Worm (Caenorhabditis elegans): ENCODE data around the gene clk-1.

ce11 chrIII:5274250-5274649 lies 3.4 kb upstream of the clk-1 start:
- no peak for TF ChIP-seq nhr-76 (tag; optimal IDR thresholded peaks at IDR 0.05)
- no peak for TF ChIP-seq tlp-1 (tag; optimal IDR thresholded peaks at IDR 0.05)
- TF ChIP-seq dpl-1 (GFP tag; optimal IDR thresholded peaks at IDR 0.05): no peak
- TF ChIP-seq tbx-2 (tag; optimal IDR thresholded peaks at IDR 0.05): no peak
- TF ChIP-seq sox-4 (tag; optimal IDR thresholded peaks at IDR 0.05): no peak
- TF ChIP-seq fos-1 (tag; optimal IDR thresholded peaks at IDR 0.05): no peak
- no peak for TF ChIP-seq fkh-10 (GFP tag; optimal IDR thresholded peaks at IDR 0.05)
- no peak for TF ChIP-seq fkh-4 (tag; optimal IDR thresholded peaks at IDR 0.05; ENCODE audit: borderline replicate concordance)
- TF ChIP-seq unc-86 (tag; optimal IDR thresholded peaks at IDR 0.05): no peak
- TF ChIP-seq nhr-85 (tag): peak; percentile 30
- TF ChIP-seq aly-2 (tag; optimal IDR thresholded peaks at IDR 0.05): no peak

All from whole organism, L1 larva.